Worm (Caenorhabditis elegans) whole organism, late embryonic: ENCODE measurements around the gene aipr-1.
A peak's percentile ranks its signal among the peaks of the same experiment; 100 is the strongest.

ENCODE experiments used
- ceh-14 ChIP-seq: sonication (generic microtip); optimal IDR thresholded peaks from 2 replicates; lab custom pipeline; 2016; ENCODE audit warnings: missing genotype, missing genetic modification characterization, missing compliant biosample characterization
- rnt-1 ChIP-seq: sonication (generic microtip); optimal IDR thresholded peaks from 2 replicates; lab custom pipeline; 2016; ENCODE audit warnings: missing genetic modification characterization, missing compliant biosample characterization
- unc-55 ChIP-seq: sonication (generic microtip); optimal IDR thresholded peaks from 2 replicates; lab custom pipeline; 2017; ENCODE audit warnings: missing biosample characterization, missing genetic modification reagents, missing genetic modification characterization
- unc-86 ChIP-seq: sonication (generic microtip); optimal IDR thresholded peaks from 2 replicates; lab custom pipeline; 2016; ENCODE audit warnings: missing genetic modification characterization, missing compliant biosample characterization

Gene aipr-1

DNA sequence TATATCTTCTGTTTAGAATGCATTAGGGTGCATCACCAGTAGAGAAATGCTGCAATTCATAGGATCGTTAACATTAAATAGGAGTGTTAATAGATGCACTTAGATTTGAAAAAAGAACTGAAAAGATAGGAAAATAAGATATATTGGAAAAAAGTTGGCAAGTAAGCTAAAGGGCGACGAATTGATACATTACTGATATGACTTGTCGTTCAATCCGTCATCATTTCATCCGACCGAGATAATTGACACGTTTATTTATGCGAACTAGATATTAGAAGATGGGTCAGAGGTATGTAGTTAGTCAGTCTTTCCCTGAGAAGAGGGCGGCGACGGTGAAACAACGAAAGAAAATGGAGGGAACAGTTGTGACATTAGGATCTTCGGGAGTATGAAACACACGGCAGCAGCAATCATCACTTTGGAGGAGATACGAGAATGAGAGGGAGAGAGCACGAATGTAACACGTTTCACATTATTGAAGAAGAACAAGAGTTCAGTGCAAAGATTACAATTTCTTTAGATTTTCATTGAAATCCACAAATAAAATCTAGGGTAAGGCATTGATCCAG is 49.1 kb downstream of the aipr-1 start, which contains the start of gene lron-15:
Gene lron-15, minus strand, starts transcription at position 51 of the 569 bp plus-strand sequence.
- TF ChIP-seq unc-86 (tag; lab: Kevin White, UChicago): no peak
- TF ChIP-seq ceh-14: no peak
- TF ChIP-seq unc-55 (GFP tag; lab: Kevin White, UChicago): peak; percentile 50
- TF ChIP-seq rnt-1: peak; percentile 21
